Worm (Caenorhabditis elegans) whole organism, early embryonic: ENCODE measurements around the gene gcy-32.

Experiments used
- F13C5.2 ChIP-seq: sonication (generic microtip); optimal IDR thresholded peaks from 2 replicates; lab custom pipeline; 2017; ENCODE audit warnings: mild to moderate bottlenecking, missing genetic modification characterization, inconsistent platforms, missing compliant biosample characterization
- aly-1 ChIP-seq: sonication (generic microtip); optimal IDR thresholded peaks from 2 replicates; lab custom pipeline; 2016; ENCODE audit warnings: missing genetic modification characterization, missing compliant biosample characterization
- ama-1 ChIP-seq: fragments of 150-350 bp; optimal IDR thresholded peaks from 2 replicates; lab custom pipeline; 2014
- ceh-36 ChIP-seq: sonication (generic microtip); optimal IDR thresholded peaks from 2 replicates; lab custom pipeline; 2016; ENCODE audit warnings: missing genetic modification characterization, inconsistent platforms, missing compliant biosample characterization
- flt-1 ChIP-seq: fragments of 200-800 bp; sonication (Bioruptor generic); IDR thresholded peaks from 2 replicates; pipeline ENCODE4 v1.3.6; 2022; ENCODE audit warnings: missing genetic modification characterization, missing compliant biosample characterization
- hmbx-1 ChIP-seq: sonication (generic microtip); optimal IDR thresholded peaks from 2 replicates; lab custom pipeline; 2016; ENCODE audit warnings: mild to moderate bottlenecking, missing genetic modification characterization, missing compliant biosample characterization
- hmg-4 ChIP-seq: fragments of 200-800 bp; sonication (Bioruptor generic); optimal IDR thresholded peaks from 2 replicates; lab custom pipeline; 2018; ENCODE audit warnings: mild to moderate bottlenecking, missing genetic modification characterization, missing compliant biosample characterization
- pes-1 ChIP-seq: fragments of 200-800 bp; sonication (Bioruptor generic); IDR thresholded peaks from 2 replicates; pipeline ENCODE4 v1.3.6; 2022; ENCODE audit warnings: missing genetic modification reagents, missing genetic modification characterization, missing compliant biosample characterization
- scrt-1 ChIP-seq: fragments of 200-800 bp; sonication (Bioruptor generic); IDR thresholded peaks from 2 replicates; pipeline ENCODE4 v1.3.6; 2022; ENCODE audit warnings: missing genetic modification characterization, missing compliant biosample characterization
- tbx-11 ChIP-seq: fragments of 200-800 bp; sonication (Bioruptor generic); IDR thresholded peaks from 2 replicates; pipeline ENCODE4 v1.3.6; 2022; ENCODE audit warnings: missing genetic modification characterization, missing compliant biosample characterization
- tbx-37 ChIP-seq: fragments of 200-800 bp; sonication (Bioruptor generic); conservative IDR thresholded peaks from 2 replicates; pipeline ENCODE4 v1.3.6; 2022; ENCODE audit warnings: missing genetic modification reagents, missing genetic modification characterization, missing compliant biosample characterization

DNA sequence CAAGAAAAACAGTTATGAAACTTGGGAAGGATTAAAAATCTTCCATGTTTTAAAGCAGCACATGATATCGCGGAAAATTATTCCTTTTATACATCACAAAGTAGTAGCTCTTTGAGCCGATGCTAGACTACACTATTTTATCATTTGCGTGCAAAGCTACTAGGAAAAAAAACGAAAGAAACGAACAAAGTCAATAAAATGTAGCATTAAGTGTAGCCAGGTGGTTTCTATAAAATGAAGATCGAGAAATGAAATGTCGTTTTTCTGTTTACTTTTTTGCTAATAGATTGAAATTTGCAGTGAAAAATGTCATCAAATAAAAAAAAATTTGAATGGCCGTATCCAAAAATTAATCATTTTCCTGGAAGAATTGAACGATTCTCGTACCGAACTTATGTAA lies 42.4 kb downstream of the gcy-32 start, which contains the start of gene cpt-5:
- no peak for TF ChIP-seq pes-1
- no peak for TF ChIP-seq hmbx-1 (tag; lab: Kevin White, UChicago)
- no peak for TF ChIP-seq tbx-37 (GFP tag; lab: Robert Waterston, UW)
- TF ChIP-seq hmg-4 (GFP tag; lab: Kevin White, UChicago) = no peak
- no peak for TF ChIP-seq ama-1 (lab: Kevin White, UChicago)
- no peak for TF ChIP-seq ceh-36 (tag; lab: Kevin White, UChicago)
- TF ChIP-seq flt-1 (GFP tag; lab: Robert Waterston, UW) = no peak
- TF ChIP-seq aly-1 = no peak
- no peak for TF ChIP-seq tbx-11
- TF ChIP-seq scrt-1 = no peak
- TF ChIP-seq F13C5.2 (tag; lab: Kevin White, UChicago) = no peak
